Worm (Caenorhabditis elegans): ENCODE data around the gene C07E3.4.

Gene C07E3.4

ce11 chrII:10369547-10370028, 9.0 kb downstream of the C07E3.4 start, which contains the start of gene ceh-58:
Gene ceh-58 (minus strand): TSS chrII:10369597.
- TF ChIP-seq lsy-2 (tag; optimal IDR thresholded peaks at IDR 0.05) (peak in 1 of 2 experiments; percentile 0), elt-3 (tag; optimal IDR thresholded peaks at IDR 0.05) (no peak)

ce11 chrII:10370826-10371225, 10.2 kb downstream of the C07E3.4 start:
- TF ChIP-seq unc-55 (GFP tag; optimal IDR thresholded peaks at IDR 0.05) (peak; percentile 43), nhr-23 (tag; optimal IDR thresholded peaks at IDR 0.05) (no peak), sem-4 (tag; optimal IDR thresholded peaks at IDR 0.05) (peak; percentile 11), aly-2 (tag; optimal IDR thresholded peaks at IDR 0.05) (no peak), nhr-129 (tag; optimal IDR thresholded peaks at IDR 0.05) (peak; percentile 18), R02D3.7 (tag; optimal IDR thresholded peaks at IDR 0.05) (no peak), mab-5 (tag; optimal IDR thresholded peaks at IDR 0.05) (no peak), peb-1 (tag; optimal IDR thresholded peaks at IDR 0.05) (no peak), C34F6.9 (tag; optimal IDR thresholded peaks at IDR 0.05) (peak; percentile 41), lsy-2 (tag; optimal IDR thresholded peaks at IDR 0.05) (peak in 1 of 2 experiments; percentile 31)

ce11 chrII:10373016-10373415, 12.4 kb downstream of the C07E3.4 start:
- peak; percentile 14 for TF ChIP-seq fos-1 (tag; optimal IDR thresholded peaks at IDR 0.05)
- TF ChIP-seq unc-62 (GFP tag; optimal IDR thresholded peaks at IDR 0.05), result no peak
- TF ChIP-seq nhr-25 (tag; optimal IDR thresholded peaks at IDR 0.05), result no peak
- TF ChIP-seq R02D3.7 (tag; optimal IDR thresholded peaks at IDR 0.05), result no peak
- peak; percentile 11 for TF ChIP-seq skn-1 (tag; optimal IDR thresholded peaks at IDR 0.05)

ce11 chrII:10373536-10374169, 13.1 kb downstream of the C07E3.4 start:
- TF ChIP-seq zag-1 (tag; optimal IDR thresholded peaks at IDR 0.05) (no peak), ceh-82 (tag; optimal IDR thresholded peaks at IDR 0.05) (no peak), nhr-25 (tag; optimal IDR thresholded peaks at IDR 0.05) (peak; percentile 60), blmp-1 (tag; optimal IDR thresholded peaks at IDR 0.05; ENCODE audit: insufficient read depth) (no peak), lsy-2 (tag; optimal IDR thresholded peaks at IDR 0.05) (peak in 1 of 2 experiments; percentile 5), sem-4 (tag; optimal IDR thresholded peaks at IDR 0.05) (peak; percentile 58), fos-1 (tag; optimal IDR thresholded peaks at IDR 0.05) (no peak), Y55F3AM.14 (GFP tag; optimal IDR thresholded peaks at IDR 0.05) (no peak), C34F6.9 (tag; optimal IDR thresholded peaks at IDR 0.05) (peak; percentile 32)

- TF ChIP-seq ztf-11 (tag; optimal IDR thresholded peaks at IDR 0.05) (no peak), lin-39 (tag; optimal IDR thresholded peaks at IDR 0.05) (no peak), nhr-129 (tag; optimal IDR thresholded peaks at IDR 0.05) (no peak), elt-3 (tag; optimal IDR thresholded peaks at IDR 0.05) (no peak), elt-1 (tag; optimal IDR thresholded peaks at IDR 0.05) (no peak), ztf-1 (GFP tag; conservative IDR thresholded peaks at IDR 0.05) (no peak), unc-62 (GFP tag; optimal IDR thresholded peaks at IDR 0.05) (no peak), nhr-21 (tag; optimal IDR thresholded peaks at IDR 0.05) (no peak), dmd-4 (tag; optimal IDR thresholded peaks at IDR 0.05) (no peak), lsy-2 (tag; optimal IDR thresholded peaks at IDR 0.05) (no peak), ceh-16 (tag; optimal IDR thresholded peaks at IDR 0.05) (no peak), gmeb-1 (tag; optimal IDR thresholded peaks at IDR 0.05) (no peak), sem-4 (tag; optimal IDR thresholded peaks at IDR 0.05) (no peak)
Measured at ce11 chrII:10374776-10375175, 14.2 kb downstream of the C07E3.4 start.

- TF ChIP-seq lsy-2 (tag; optimal IDR thresholded peaks at IDR 0.05), result peak in 1 of 2 experiments; percentile 17
- no peak for TF ChIP-seq F13H6.1 (tag; optimal IDR thresholded peaks at IDR 0.05)
Measured at ce11 chrII:10377901-10378300, 17.3 kb downstream of the C07E3.4 start.

ce11 chrII:10379546-10379945, 19.0 kb downstream of the C07E3.4 start:
- TF ChIP-seq nhr-25 (tag; optimal IDR thresholded peaks at IDR 0.05), result no peak
- TF ChIP-seq fos-1 (tag; optimal IDR thresholded peaks at IDR 0.05), result no peak
- TF ChIP-seq C34F6.9 (tag; optimal IDR thresholded peaks at IDR 0.05), result peak; percentile 28
- no peak for TF ChIP-seq elt-1 (tag; optimal IDR thresholded peaks at IDR 0.05)
- peak; percentile 27 for TF ChIP-seq unc-55 (GFP tag; optimal IDR thresholded peaks at IDR 0.05)
- TF ChIP-seq egl-27 (tag; optimal IDR thresholded peaks at IDR 0.05), result no peak
- no peak for TF ChIP-seq elt-3 (tag; optimal IDR thresholded peaks at IDR 0.05)
- TF ChIP-seq unc-39 (tag; optimal IDR thresholded peaks at IDR 0.05), result no peak
- TF ChIP-seq nhr-11 (tag; optimal IDR thresholded peaks at IDR 0.05), result no peak
